Worm (Caenorhabditis elegans): Measurements from ENCODE around the gene srz-38.

srz-38 gene

ce11 chrIV:16381933-16382591 is 46.9 kb downstream of the srz-38 start, which contains the start of gene Y7A9D.1 (continued):
- TF ChIP-seq ama-1 (optimal IDR thresholded peaks at IDR 0.05), result peak; percentile 92
- no peak for TF ChIP-seq ceh-30 (tag; optimal IDR thresholded peaks at IDR 0.05)
- peak; percentile 41 for TF ChIP-seq C38D4.7 (GFP tag; optimal IDR thresholded peaks at IDR 0.05)
- TF ChIP-seq ahr-1 (tag; optimal IDR thresholded peaks at IDR 0.05), result no peak
- TF ChIP-seq ceh-18 (tag; optimal IDR thresholded peaks at IDR 0.05), result peak; percentile 49
- peak; percentile 72 for TF ChIP-seq pha-2 (tag; optimal IDR thresholded peaks at IDR 0.05)
- peak; percentile 43 for TF ChIP-seq hlh-30 (tag; optimal IDR thresholded peaks at IDR 0.05; ENCODE audit: insufficient read depth)
- TF ChIP-seq F13H6.1 (tag; optimal IDR thresholded peaks at IDR 0.05), result no peak
- peak; percentile 23 for TF ChIP-seq ceh-48 (tag; optimal IDR thresholded peaks at IDR 0.05)
- no peak for TF ChIP-seq pros-1 (tag; optimal IDR thresholded peaks at IDR 0.05)
- TF ChIP-seq K02D7.2 (tag; optimal IDR thresholded peaks at IDR 0.05), result no peak
- TF ChIP-seq elt-4 (tag; optimal IDR thresholded peaks at IDR 0.05), result peak; percentile 45
- TF ChIP-seq hlh-6 (tag; optimal IDR thresholded peaks at IDR 0.05), result peak; percentile 83
- TF ChIP-seq unc-86 (tag; optimal IDR thresholded peaks at IDR 0.05), result peak; percentile 22
- peak; percentile 77 for TF ChIP-seq ceh-6 (GFP tag; optimal IDR thresholded peaks at IDR 0.05)
- peak; percentile 20 for TF ChIP-seq ceh-14 (tag; optimal IDR thresholded peaks at IDR 0.05)
- peak; percentile 23 for TF ChIP-seq madf-2 (tag; optimal IDR thresholded peaks at IDR 0.05)
- 0 out of 2 replicates have a peak, but pooled peaks have one; percentile 6 for TF ChIP-seq unc-3 (GFP tag; conservative IDR thresholded peaks at IDR 0.05)
- peak; percentile 10 for TF ChIP-seq unc-3 (tag; optimal IDR thresholded peaks at IDR 0.05)
- no peak for TF ChIP-seq tbx-7 (tag; optimal IDR thresholded peaks at IDR 0.05)
- TF ChIP-seq pqm-1 (tag; optimal IDR thresholded peaks at IDR 0.05), result no peak
- peak; percentile 49 for TF ChIP-seq ztf-16 (tag; optimal IDR thresholded peaks at IDR 0.05)

ce11 chrIV:16384665-16385064 is 49.5 kb downstream of the srz-38 start:
- no peak for TF ChIP-seq K09A11.1 (tag; optimal IDR thresholded peaks at IDR 0.05; ENCODE audit: insufficient read depth)
- TF ChIP-seq ref-2 (tag; optimal IDR thresholded peaks at IDR 0.05), result no peak
- no peak for TF ChIP-seq sox-4 (tag; optimal IDR thresholded peaks at IDR 0.05)
- no peak for TF ChIP-seq lim-6 (tag; optimal IDR thresholded peaks at IDR 0.05)
- TF ChIP-seq dve-1 (tag; optimal IDR thresholded peaks at IDR 0.05), result no peak
- no peak for TF ChIP-seq ceh-14 (tag; optimal IDR thresholded peaks at IDR 0.05)
- no peak for TF ChIP-seq pat-9 (tag; optimal IDR thresholded peaks at IDR 0.05)
- TF ChIP-seq nfya-1 (tag; optimal IDR thresholded peaks at IDR 0.05), result no peak
- no peak for TF ChIP-seq tbx-7 (tag; optimal IDR thresholded peaks at IDR 0.05)
